Worm (Caenorhabditis elegans) whole organism, L1 larva: ENCODE measurements around the gene fut-3.

Experiments used
- C16A3.4 ChIP-seq: fragments of 150-350 bp; optimal IDR thresholded peaks from 2 replicates; lab custom pipeline; 2014; ENCODE audit warnings: missing biosample characterization, missing genetic modification characterization
- C34B4.2 ChIP-seq: sonication (generic microtip); optimal IDR thresholded peaks from 2 replicates; lab custom pipeline; 2017; ENCODE audit warnings: mild to moderate bottlenecking, missing genetic modification characterization, missing compliant biosample characterization
- aha-1 ChIP-seq: fragments of 150-350 bp; optimal IDR thresholded peaks from 2 replicates; lab custom pipeline; 2014; ENCODE audit warnings: missing biosample characterization, missing genetic modification characterization
- blmp-1 ChIP-seq: fragments of 150-350 bp; optimal IDR thresholded peaks from 2 replicates; lab custom pipeline; 2014; ENCODE audit warnings: missing biosample characterization, missing genetic modification characterization
- efl-1 ChIP-seq, 4 experiments: fragments of 150-350 bp; optimal IDR thresholded peaks in 3 of 4; peaks in 1 of 4; 1 replicate in 1 of 4; 2 replicates in 3 of 4; lab custom pipeline; 2014; ENCODE audit warnings: missing biosample characterization in 2 of 4, missing genetic modification characterization in 2 of 4, missing genetic modification reagents in 2 of 4
- efl-3 ChIP-seq: fragments of 200-800 bp; sonication (Bioruptor generic); optimal IDR thresholded peaks from 2 replicates; lab custom pipeline; 2018; ENCODE audit warnings: mild to moderate bottlenecking, missing genetic modification characterization, missing compliant biosample characterization
- egl-27 ChIP-seq, 2 experiments: fragments of 150-350 bp in 1 of 2; sonication (generic microtip); optimal IDR thresholded peaks; 3 replicates each; lab custom pipeline; 2017 to 2018; ENCODE audit warnings: missing biosample characterization in 2 of 2, missing genetic modification characterization in 2 of 2, missing genetic modification reagents in 2 of 2
- elt-3 ChIP-seq, 6 experiments: fragments of 150-350 bp in 1 of 6; sonication (generic microtip); optimal IDR thresholded peaks; 2 replicates each; lab custom pipeline; 2017 to 2018; ENCODE audit warnings: missing biosample characterization in 6 of 6, missing genetic modification characterization in 6 of 6, inconsistent platforms in 1 of 6
- fkh-10 ChIP-seq: sonication (generic microtip); optimal IDR thresholded peaks from 2 replicates; lab custom pipeline; 2017; ENCODE audit warnings: missing biosample characterization, missing genetic modification reagents, missing genetic modification characterization
- fkh-4 ChIP-seq: sonication (generic microtip); optimal IDR thresholded peaks from 2 replicates; lab custom pipeline; 2016; ENCODE audit warnings: missing compliant biosample characterization, missing genetic modification characterization, borderline replicate concordance
- fos-1 ChIP-seq: fragments of 150-350 bp; optimal IDR thresholded peaks from 2 replicates; lab custom pipeline; 2014; ENCODE audit warnings: missing biosample characterization, missing genetic modification characterization
- grh-1 ChIP-seq: fragments of 200-800 bp; sonication (Bioruptor generic); IDR thresholded peaks from 2 replicates; pipeline ENCODE4 v1.3.6; 2022; ENCODE audit warnings: missing genetic modification reagents, missing genetic modification characterization, missing compliant biosample characterization
- hlh-17 ChIP-seq: fragments of 200-800 bp; sonication (Bioruptor generic); optimal IDR thresholded peaks from 2 replicates; lab custom pipeline; 2018; ENCODE audit warnings: missing genetic modification characterization, mild to moderate bottlenecking, missing compliant biosample characterization, moderate library complexity, borderline replicate concordance
- hpl-2 ChIP-seq: fragments of 150-350 bp; optimal IDR thresholded peaks from 2 replicates; lab custom pipeline; 2014; ENCODE audit warnings: missing biosample characterization, missing genetic modification reagents, missing genetic modification characterization
- isw-1 ChIP-seq: fragments of 200-800 bp; sonication (Bioruptor generic); IDR thresholded peaks from 2 replicates; pipeline ENCODE4 v1.3.6; 2022; ENCODE audit warnings: missing genetic modification characterization, missing compliant biosample characterization
- lin-13 ChIP-seq: fragments of 150-350 bp; optimal IDR thresholded peaks from 2 replicates; lab custom pipeline; 2014; ENCODE audit warnings: missing biosample characterization, missing genetic modification reagents, missing genetic modification characterization
- lin-14 ChIP-seq: fragments of 200-800 bp; sonication (Bioruptor generic); optimal IDR thresholded peaks from 2 replicates; lab custom pipeline; 2018; ENCODE audit warnings: mild to moderate bottlenecking, missing genetic modification characterization, moderate library complexity, missing compliant biosample characterization
- mdl-1 ChIP-seq, 2 experiments: fragments of 150-350 bp; optimal IDR thresholded peaks; 2 replicates each; lab custom pipeline; 2014 to 2017; ENCODE audit warnings: missing biosample characterization in 2 of 2, missing genetic modification characterization in 2 of 2, inconsistent platforms in 1 of 2
- nhr-12 ChIP-seq: sonication (generic microtip); optimal IDR thresholded peaks from 2 replicates; lab custom pipeline; 2017; ENCODE audit warnings: missing biosample characterization, missing genetic modification characterization
- nhr-20 ChIP-seq: sonication (generic microtip); optimal IDR thresholded peaks from 2 replicates; lab custom pipeline; 2016; ENCODE audit warnings: mild to moderate bottlenecking, missing genetic modification characterization, missing compliant biosample characterization
- nhr-71 ChIP-seq: sonication (generic microtip); optimal IDR thresholded peaks from 2 replicates; lab custom pipeline; 2016; ENCODE audit warnings: mild to moderate bottlenecking, missing genetic modification characterization, moderate library complexity, missing compliant biosample characterization
- nhr-77 ChIP-seq: fragments of 150-350 bp; optimal IDR thresholded peaks from 2 replicates; lab custom pipeline; 2014; ENCODE audit warnings: missing biosample characterization, missing genetic modification characterization
- nhr-85 ChIP-seq: sonication (generic microtip); peaks from one replicate; lab custom pipeline; 2016; ENCODE audit warnings: missing genetic modification characterization, inconsistent platforms, missing compliant biosample characterization
- pag-3 ChIP-seq: sonication (generic microtip); optimal IDR thresholded peaks from 2 replicates; lab custom pipeline; 2017; ENCODE audit warnings: missing genetic modification characterization, mild to moderate bottlenecking, missing compliant biosample characterization, antibody characterized with exemption, borderline replicate concordance; ENCODE audit not compliant: insufficient read depth
- pqm-1 ChIP-seq: sonication (generic microtip); optimal IDR thresholded peaks from 3 replicates; lab custom pipeline; 2017; ENCODE audit warnings: missing biosample characterization, missing genetic modification characterization
- rnt-1 ChIP-seq: sonication (generic microtip); optimal IDR thresholded peaks from 2 replicates; lab custom pipeline; 2016; ENCODE audit warnings: mild to moderate bottlenecking, missing genetic modification characterization, moderate library complexity, missing compliant biosample characterization
- snu-23 ChIP-seq: sonication (generic microtip); optimal IDR thresholded peaks from 2 replicates; lab custom pipeline; 2016; ENCODE audit warnings: missing genetic modification characterization, missing compliant biosample characterization
- sox-4 ChIP-seq: sonication (generic microtip); optimal IDR thresholded peaks from 2 replicates; lab custom pipeline; 2016; ENCODE audit warnings: missing genetic modification characterization, missing compliant biosample characterization
- sptf-1 ChIP-seq: fragments of 150-350 bp; optimal IDR thresholded peaks from 2 replicates; lab custom pipeline; 2014; ENCODE audit warnings: missing biosample characterization, missing genetic modification characterization
- swsn-7 ChIP-seq: sonication (generic microtip); optimal IDR thresholded peaks from 2 replicates; lab custom pipeline; 2016; ENCODE audit warnings: missing genetic modification characterization, missing compliant biosample characterization
- tbx-2 ChIP-seq: sonication (generic microtip); optimal IDR thresholded peaks from 2 replicates; lab custom pipeline; 2016; ENCODE audit warnings: missing genetic modification characterization, missing compliant biosample characterization
- unc-130 ChIP-seq: fragments of 150-350 bp; optimal IDR thresholded peaks from 2 replicates; lab custom pipeline; 2017; ENCODE audit warnings: missing biosample characterization, missing genetic modification characterization, inconsistent platforms
- vab-15 ChIP-seq: sonication (generic microtip); optimal IDR thresholded peaks from 2 replicates; lab custom pipeline; 2017; ENCODE audit warnings: missing genotype, mild to moderate bottlenecking, missing genetic modification characterization, missing compliant biosample characterization
- zip-4 ChIP-seq: fragments of 200-800 bp; sonication (Bioruptor generic); optimal IDR thresholded peaks from 2 replicates; lab custom pipeline; 2018; ENCODE audit warnings: mild to moderate bottlenecking, missing genetic modification characterization, moderate library complexity, missing compliant biosample characterization
- ztf-11 ChIP-seq, 2 experiments: sonication (generic microtip); optimal IDR thresholded peaks; 2 replicates each; lab custom pipeline; 2016 to 2017; ENCODE audit warnings: missing genetic modification characterization in 2 of 2, missing biosample characterization in 1 of 2, missing compliant biosample characterization in 1 of 2
- ztf-4 ChIP-seq: fragments of 150-350 bp; optimal IDR thresholded peaks from 2 replicates; lab custom pipeline; 2014; ENCODE audit warnings: missing biosample characterization, missing genetic modification characterization

Gene fut-3

DNA sequence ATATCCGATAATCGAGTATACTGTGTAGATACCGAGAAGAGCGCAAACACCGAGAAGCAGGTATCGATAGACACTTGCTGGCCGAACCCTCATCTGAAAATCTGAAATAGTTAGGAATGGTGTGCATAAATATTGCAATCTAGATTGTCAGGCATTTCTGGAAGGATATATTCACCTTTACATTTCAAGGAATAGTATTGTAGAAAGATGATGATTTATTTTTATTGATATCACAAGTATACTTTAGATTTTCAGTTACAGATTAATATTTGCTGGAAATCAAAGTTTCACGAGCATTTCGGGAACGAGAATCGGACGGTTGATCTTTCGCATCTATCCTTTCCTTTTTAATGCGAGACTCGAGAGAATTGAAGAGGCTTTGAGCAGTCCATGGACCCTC lies at the start of gene fut-3:
Gene fut-3, minus strand, starts transcription at position 101 of the 400 bp plus-strand sequence.
- TF ChIP-seq efl-1 (optimal IDR thresholded peaks at IDR 0.05; lab: Kevin White, UChicago) (no peak), efl-1 (GFP tag; optimal IDR thresholded peaks at IDR 0.05 in 1 of 2; lab: Kevin White, UChicago) (peak in 1 of 2 experiments; percentile 39), swsn-7 (tag; lab: Kevin White, UChicago) (no peak)

DNA sequence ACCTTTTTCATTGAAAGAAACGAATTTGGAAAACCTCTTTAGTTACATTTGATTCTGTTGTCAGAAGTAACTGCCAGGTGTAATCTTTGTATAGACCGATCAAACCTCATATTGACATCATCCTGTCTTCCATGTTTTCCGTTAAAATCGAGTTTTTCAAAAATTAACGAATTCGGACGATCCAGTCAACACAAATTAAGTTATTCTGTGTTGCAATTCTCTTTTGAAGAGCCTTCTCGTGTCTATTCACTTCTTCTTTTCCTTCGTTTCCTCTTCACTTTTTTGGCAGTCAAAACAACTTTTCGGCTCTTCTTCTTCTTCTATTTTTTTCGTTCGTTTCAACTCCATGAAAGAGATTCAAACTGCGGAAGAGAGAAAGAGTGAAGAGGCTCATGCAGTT lies 48.6 kb upstream of the fut-3 start:
- no peak for TF ChIP-seq unc-130
- peak; percentile 4 for TF ChIP-seq nhr-71
- peak; percentile 42 for TF ChIP-seq tbx-2 (tag; lab: Kevin White, UChicago)
- peak; percentile 90 for TF ChIP-seq fkh-10 (GFP tag; lab: Kevin White, UChicago)
- peak; percentile 77 for TF ChIP-seq lin-14 (GFP tag; lab: Kevin White, UChicago)

DNA sequence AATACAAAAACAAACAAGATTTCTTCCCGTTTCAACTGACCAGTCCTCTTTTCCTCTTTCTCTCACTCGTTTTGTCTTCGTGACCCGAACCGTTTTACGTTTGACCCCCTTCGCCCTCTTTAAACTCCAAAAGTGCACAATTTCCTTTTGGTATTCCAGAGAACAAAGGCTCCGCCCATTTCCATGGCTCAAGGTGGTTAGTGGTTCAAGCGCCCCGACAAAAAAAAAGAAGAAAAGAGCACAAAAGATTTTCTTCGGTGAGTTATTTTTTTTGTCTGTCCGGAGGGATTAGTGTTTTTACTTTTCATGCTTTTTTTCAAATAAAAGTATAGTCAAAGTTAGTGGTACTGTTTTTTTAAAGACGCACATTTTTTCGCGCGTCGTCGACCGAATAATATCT lies 48.0 kb upstream of the fut-3 start, which contains the start of gene osta-2:
Gene osta-2, plus strand, starts transcription at position 160 of the 400 bp plus-strand sequence.
- TF ChIP-seq C16A3.4 (no peak), nhr-12 (tag; lab: Kevin White, UChicago) (no peak), mdl-1 (tag; optimal IDR thresholded peaks at IDR 0.05; lab: Kevin White, UChicago) (no peak), blmp-1 (tag; lab: Kevin White, UChicago) (peak; percentile 12), ztf-4 (tag; lab: Kevin White, UChicago) (no peak), efl-3 (GFP tag; lab: Kevin White, UChicago) (no peak), ztf-11 (tag; optimal IDR thresholded peaks at IDR 0.05; lab: Kevin White, UChicago) (no peak), hpl-2 (GFP tag; lab: Kevin White, UChicago) (no peak), vab-15 (no peak), pqm-1 (tag; lab: Kevin White, UChicago) (no peak), lin-13 (GFP tag; lab: Kevin White, UChicago) (no peak), fkh-4 (no peak), lin-14 (GFP tag; lab: Kevin White, UChicago) (peak; percentile 27), fos-1 (tag; lab: Kevin White, UChicago) (no peak), hlh-17 (GFP tag; lab: Kevin White, UChicago) (no peak)

DNA sequence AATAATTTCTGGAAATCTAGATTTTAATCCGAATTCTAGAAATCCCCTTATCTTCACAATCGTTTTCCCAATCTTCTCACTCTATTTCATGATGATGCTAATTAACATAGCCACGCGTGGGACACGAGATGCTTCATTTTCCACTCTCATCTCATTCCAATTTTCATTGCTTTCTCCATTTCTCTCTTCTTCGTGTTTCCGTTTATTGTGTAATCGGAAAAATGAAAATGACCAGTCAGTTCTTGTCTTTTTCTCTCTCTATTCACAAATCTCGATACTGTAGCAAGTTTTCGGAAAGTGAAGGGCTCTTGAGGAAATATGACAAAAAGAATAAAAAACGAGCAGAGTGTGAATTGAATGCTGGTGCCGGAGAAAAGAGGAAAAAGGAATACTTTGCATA lies 44.9 kb upstream of the fut-3 start:
- no peak for TF ChIP-seq sox-4
- TF ChIP-seq egl-27 (tag; optimal IDR thresholded peaks at IDR 0.05; lab: Kevin White, UChicago), result no peak
- TF ChIP-seq blmp-1 (tag; lab: Kevin White, UChicago), result peak; percentile 93
- peak; percentile 15 for TF ChIP-seq nhr-85
- TF ChIP-seq rnt-1 (tag; lab: Kevin White, UChicago), result no peak
- no peak for TF ChIP-seq elt-3 (tag; optimal IDR thresholded peaks at IDR 0.05; lab: Kevin White, UChicago)
- TF ChIP-seq fkh-10 (GFP tag; lab: Kevin White, UChicago), result no peak
- TF ChIP-seq ztf-4 (tag; lab: Kevin White, UChicago), result no peak
- no peak for TF ChIP-seq grh-1 (GFP tag; lab: Robert Waterston, UW)
- TF ChIP-seq aha-1, result no peak
- TF ChIP-seq vab-15, result no peak
- TF ChIP-seq lin-14 (GFP tag; lab: Kevin White, UChicago), result peak; percentile 55
- TF ChIP-seq, all 84 proteins: peak for 3

DNA sequence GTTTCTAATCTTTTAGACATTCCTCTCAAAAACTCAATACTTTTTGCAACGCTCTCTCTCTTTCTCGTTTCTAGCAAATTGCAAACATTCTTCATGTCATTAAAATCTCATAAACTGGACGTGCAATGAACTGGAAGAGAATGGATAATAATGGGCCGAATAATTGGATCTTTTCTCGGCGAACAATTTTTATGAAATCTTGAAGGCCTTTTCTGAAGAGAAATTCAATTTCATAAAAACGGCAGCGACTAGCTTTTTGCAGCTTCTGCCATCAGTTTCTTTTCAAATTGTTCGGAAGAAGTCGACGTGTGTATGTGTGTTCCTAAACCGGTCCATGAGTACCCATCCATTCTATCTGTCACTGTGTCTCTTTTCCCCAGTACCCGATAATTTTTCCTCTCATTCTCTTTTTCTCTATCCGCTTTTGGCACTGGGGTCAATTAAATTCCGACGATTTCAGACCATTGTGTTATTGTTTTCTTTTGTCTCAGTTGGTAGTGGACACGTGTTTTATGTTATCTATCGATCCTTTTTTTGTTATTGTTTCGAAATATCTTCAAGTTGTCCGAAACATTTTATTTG lies 43.1 kb upstream of the fut-3 start:
- TF ChIP-seq nhr-85 (peak; percentile 78), blmp-1 (tag; lab: Kevin White, UChicago) (peak; percentile 69), sptf-1 (no peak), C34B4.2 (tag; lab: Kevin White, UChicago) (no peak), nhr-20 (no peak), zip-4 (GFP tag; lab: Kevin White, UChicago) (no peak), nhr-77 (no peak), aha-1 (no peak), pag-3 (tag; lab: Kevin White, UChicago) (no peak), isw-1 (GFP tag; lab: Robert Waterston, UW) (no peak), efl-1 (optimal IDR thresholded peaks at IDR 0.05; lab: Kevin White, UChicago) (no peak), efl-1 (GFP tag; optimal IDR thresholded peaks at IDR 0.05 in 1 of 2; lab: Kevin White, UChicago) (peak in 1 of 2 experiments; percentile 50), nhr-71 (no peak), vab-15 (no peak), fkh-10 (GFP tag; lab: Kevin White, UChicago) (peak; percentile 29), lin-14 (GFP tag; lab: Kevin White, UChicago) (peak; percentile 46), snu-23 (peak; percentile 29)
